Worm (Caenorhabditis elegans) whole organism, L4 larva: ENCODE results near the gene mbl-1.

Experiments used
- D1046.2 ChIP-seq: fragments of 200-800 bp; sonication (Bioruptor generic); IDR thresholded peaks from 2 replicates; pipeline ENCODE4 v1.3.6; 2022; ENCODE audit warnings: missing genetic modification characterization, missing compliant biosample characterization
- F44E2.7 ChIP-seq: fragments of 200-800 bp; sonication (Bioruptor generic); IDR thresholded peaks from 2 replicates; pipeline ENCODE4 v2.1.2; 2022; ENCODE audit warnings: missing genetic modification characterization, missing compliant biosample characterization
- T26A8.4 ChIP-seq: fragments of 200-800 bp; sonication (Bioruptor generic); IDR thresholded peaks from 2 replicates; pipeline ENCODE4 v1.3.6; 2022; ENCODE audit warnings: missing genetic modification characterization, missing compliant biosample characterization
- Y105C5A.15 ChIP-seq: fragments of 200-800 bp; sonication (Bioruptor generic); IDR thresholded peaks from 2 replicates; pipeline ENCODE4 v1.3.6; 2022; ENCODE audit warnings: missing genetic modification characterization, missing compliant biosample characterization
- Y5F2A.4 ChIP-seq: fragments of 200-800 bp; sonication (Bioruptor generic); optimal IDR thresholded peaks from 2 replicates; lab custom pipeline; 2018; ENCODE audit warnings: mild to moderate bottlenecking, missing genetic modification characterization, missing compliant biosample characterization
- Y75B8A.6 ChIP-seq: fragments of 200-800 bp; sonication (Bioruptor generic); IDR thresholded peaks from 2 replicates; pipeline ENCODE4 v1.3.6; 2022; ENCODE audit warnings: missing genetic modification reagents, missing genetic modification characterization, missing compliant biosample characterization
- ZK546.5 ChIP-seq, 2 experiments: sonication (generic microtip); optimal IDR thresholded peaks; 2 replicates each; lab custom pipeline; 2017; ENCODE audit warnings: missing biosample characterization in 2 of 2, missing genetic modification characterization in 2 of 2
- aha-1 ChIP-seq: fragments of 150-350 bp; peaks from one replicate; lab custom pipeline; 2014; ENCODE audit warnings: missing biosample characterization, missing genetic modification characterization
- ceh-20 ChIP-seq: fragments of 200-800 bp; sonication (Bioruptor generic); IDR thresholded peaks from 2 replicates; pipeline ENCODE4 v1.3.6; 2022; ENCODE audit warnings: missing genetic modification reagents, missing genetic modification characterization, missing compliant biosample characterization
- ceh-28 ChIP-seq: fragments of 150-350 bp; optimal IDR thresholded peaks from 2 replicates; lab custom pipeline; 2014; ENCODE audit warnings: missing biosample characterization, missing genetic modification reagents, missing genetic modification characterization
- ceh-62 ChIP-seq: sonication (generic microtip); optimal IDR thresholded peaks from 2 replicates; lab custom pipeline; 2017; ENCODE audit warnings: missing biosample characterization, missing genetic modification characterization
- daf-12 ChIP-seq: fragments of 150-350 bp; optimal IDR thresholded peaks from 2 replicates; lab custom pipeline; 2014; ENCODE audit warnings: missing biosample characterization, missing genetic modification reagents, missing genetic modification characterization
- dmd-6 ChIP-seq: fragments of 200-800 bp; sonication (Bioruptor generic); IDR thresholded peaks from 2 replicates; pipeline ENCODE4 v1.3.6; 2022; ENCODE audit warnings: missing genetic modification reagents, missing genetic modification characterization, missing compliant biosample characterization
- dmd-8 ChIP-seq: fragments of 200-800 bp; sonication (Bioruptor generic); IDR thresholded peaks from 2 replicates; pipeline ENCODE4 v1.3.6; 2022; ENCODE audit warnings: missing genetic modification characterization, missing compliant biosample characterization
- dmd-9 ChIP-seq: fragments of 200-800 bp; sonication (Bioruptor generic); IDR thresholded peaks from 2 replicates; pipeline ENCODE4 v1.3.6; 2022; ENCODE audit warnings: missing genetic modification reagents, missing genetic modification characterization, missing compliant biosample characterization
- duxl-1 ChIP-seq: sonication (generic microtip); optimal IDR thresholded peaks from 2 replicates; lab custom pipeline; 2016; ENCODE audit warnings: mild to moderate bottlenecking, missing genetic modification characterization, moderate library complexity, missing compliant biosample characterization; ENCODE audit not compliant: poor library complexity
- hif-1 ChIP-seq, 2 experiments: sonication (generic microtip); optimal IDR thresholded peaks; 2 replicates each; lab custom pipeline; 2016 to 2017; ENCODE audit warnings: missing compliant biosample characterization in 2 of 2, missing genetic modification characterization in 2 of 2, missing genetic modification reagents in 2 of 2, missing genotype in 2 of 2, mild to moderate bottlenecking in 1 of 2
- hlh-11 ChIP-seq: fragments of 200-800 bp; sonication (Bioruptor generic); optimal IDR thresholded peaks from 2 replicates; lab custom pipeline; 2018; ENCODE audit warnings: mild to moderate bottlenecking, missing genetic modification characterization, missing compliant biosample characterization
- hlh-30 ChIP-seq: sonication (generic microtip); optimal IDR thresholded peaks from 2 replicates; lab custom pipeline; 2017; ENCODE audit warnings: antibody characterized with exemption, mild to moderate bottlenecking, missing genetic modification characterization, missing compliant biosample characterization; ENCODE audit not compliant: insufficient read depth
- hmg-1.1 ChIP-seq: fragments of 200-800 bp; sonication (Bioruptor generic); IDR thresholded peaks from 2 replicates; pipeline ENCODE4 v1.3.6; 2022; ENCODE audit warnings: missing genetic modification reagents, missing genetic modification characterization, missing compliant biosample characterization
- jun-1 ChIP-seq: fragments of 150-350 bp; optimal IDR thresholded peaks from 2 replicates; lab custom pipeline; 2014; ENCODE audit warnings: missing biosample characterization, missing genetic modification reagents, missing genetic modification characterization
- lin-1 ChIP-seq: fragments of 200-800 bp; sonication (Bioruptor generic); IDR thresholded peaks from 2 replicates; pipeline ENCODE4 v1.3.6; 2022; ENCODE audit warnings: missing genetic modification reagents, missing genetic modification characterization, missing compliant biosample characterization
- lin-38 ChIP-seq: fragments of 200-800 bp; sonication (Bioruptor generic); IDR thresholded peaks from 2 replicates; pipeline ENCODE4 v1.3.6; 2022; ENCODE audit warnings: missing genetic modification reagents, missing genetic modification characterization, missing compliant biosample characterization
- lin-39 ChIP-seq: fragments of 150-350 bp; optimal IDR thresholded peaks from 2 replicates; lab custom pipeline; 2014; ENCODE audit warnings: missing biosample characterization, missing genetic modification reagents, missing genetic modification characterization
- madf-5 ChIP-seq, 2 experiments: fragments of 200-800 bp; sonication (Bioruptor generic); IDR thresholded peaks; 2 replicates each; pipeline ENCODE4 v1.3.6; 2022; ENCODE audit warnings: missing compliant biosample characterization in 2 of 2, missing genetic modification characterization in 2 of 2
- madf-9 ChIP-seq: fragments of 200-800 bp; sonication (Bioruptor generic); conservative IDR thresholded peaks from 2 replicates; pipeline ENCODE4 v1.3.6; 2022; ENCODE audit warnings: missing genetic modification reagents, missing genetic modification characterization, missing compliant biosample characterization
- mdt-29 ChIP-seq: fragments of 200-800 bp; sonication (Bioruptor generic); IDR thresholded peaks from 2 replicates; pipeline ENCODE4 v1.3.6; 2022; ENCODE audit warnings: missing genetic modification reagents, missing genetic modification characterization, missing compliant biosample characterization
- mep-1 ChIP-seq: fragments of 150-350 bp; sonication (generic microtip); optimal IDR thresholded peaks from 3 replicates; lab custom pipeline; 2014; ENCODE audit warnings: missing biosample characterization, missing genetic modification characterization
- mes-2 ChIP-seq: sonication (generic microtip); optimal IDR thresholded peaks from 2 replicates; lab custom pipeline; 2016; ENCODE audit warnings: missing genotype, mild to moderate bottlenecking, missing genetic modification characterization, missing compliant biosample characterization; ENCODE audit not compliant: poor library complexity, severe bottlenecking
- mxl-2 ChIP-seq: fragments of 200-800 bp; sonication (Bioruptor generic); conservative IDR thresholded peaks from 2 replicates; pipeline ENCODE4 v1.3.6; 2022; ENCODE audit warnings: missing genetic modification reagents, missing genetic modification characterization, missing compliant biosample characterization
- nhr-102 ChIP-seq: sonication (generic microtip); optimal IDR thresholded peaks from 2 replicates; lab custom pipeline; 2016; ENCODE audit warnings: mild to moderate bottlenecking, missing genetic modification characterization, moderate library complexity, missing compliant biosample characterization
- nhr-41 ChIP-seq: fragments of 200-800 bp; sonication (Bioruptor generic); IDR thresholded peaks from 2 replicates; pipeline ENCODE4 v1.3.6; 2022; ENCODE audit warnings: missing genetic modification reagents, missing genetic modification characterization, missing compliant biosample characterization
- nhr-48 ChIP-seq: sonication (generic microtip); optimal IDR thresholded peaks from 2 replicates; lab custom pipeline; 2016; ENCODE audit warnings: mild to moderate bottlenecking, missing genetic modification characterization, missing compliant biosample characterization
- pha-4 ChIP-seq, 2 experiments: fragments of 150-350 bp in 1 of 2; fragments of 200-800 bp in 1 of 2; sonication (Bioruptor generic) in 1 of 2; IDR thresholded peaks in 1 of 2; optimal IDR thresholded peaks in 1 of 2; 2 replicates each; pipeline versions ENCODE4 v1.3.6 to Lab custom; 2014 to 2022; ENCODE audit warnings: missing genetic modification characterization in 2 of 2, missing genetic modification reagents in 2 of 2, missing biosample characterization in 1 of 2, missing compliant biosample characterization in 1 of 2
- php-3 ChIP-seq: fragments of 200-800 bp; sonication (Bioruptor generic); IDR thresholded peaks from 2 replicates; pipeline ENCODE4 v1.3.6; 2022; ENCODE audit warnings: missing genetic modification reagents, missing genetic modification characterization, missing compliant biosample characterization
- pqm-1 ChIP-seq: sonication (generic microtip); optimal IDR thresholded peaks from 2 replicates; lab custom pipeline; 2017; ENCODE audit warnings: missing biosample characterization, missing genetic modification characterization
- saeg-2 ChIP-seq: fragments of 200-800 bp; sonication (Bioruptor generic); IDR thresholded peaks from 2 replicates; pipeline ENCODE4 v1.3.6; 2022; ENCODE audit warnings: missing genetic modification reagents, missing genetic modification characterization, missing compliant biosample characterization
- spr-3 ChIP-seq: fragments of 200-800 bp; sonication (Bioruptor generic); optimal IDR thresholded peaks from 2 replicates; lab custom pipeline; 2018; ENCODE audit warnings: mild to moderate bottlenecking, missing genetic modification characterization, missing compliant biosample characterization
- tag-97 ChIP-seq: fragments of 200-800 bp; sonication (Bioruptor generic); IDR thresholded peaks from 2 replicates; pipeline ENCODE4 v1.3.6; 2022; ENCODE audit warnings: missing genetic modification characterization, missing compliant biosample characterization
- unc-62 ChIP-seq, 3 experiments: fragments of 150-350 bp in 1 of 3; sonication (generic microtip); optimal IDR thresholded peaks in 2 of 3; peaks in 1 of 3; 1 replicate in 1 of 3; 2 replicates in 2 of 3; lab custom pipeline; 2014 to 2017; ENCODE audit warnings: missing biosample characterization in 3 of 3, missing genetic modification characterization in 3 of 3, missing genetic modification reagents in 3 of 3, missing genotype in 1 of 3
- vab-7 ChIP-seq: fragments of 200-800 bp; sonication (Bioruptor generic); IDR thresholded peaks from 2 replicates; pipeline ENCODE4 v1.3.6; 2022; ENCODE audit warnings: missing genetic modification reagents, missing genetic modification characterization, missing compliant biosample characterization
- zag-1 ChIP-seq: fragments of 150-350 bp; optimal IDR thresholded peaks from 2 replicates; lab custom pipeline; 2014; ENCODE audit warnings: missing biosample characterization, missing genetic modification characterization
- zfp-3 ChIP-seq: fragments of 200-800 bp; sonication (Bioruptor generic); conservative IDR thresholded peaks from 2 replicates; pipeline ENCODE4 v1.3.6; 2022; ENCODE audit warnings: missing genetic modification reagents, missing genetic modification characterization, missing compliant biosample characterization

The mbl-1 gene

ce11 chrX:16930663-16931097, 47.7 kb upstream of the mbl-1 start (continued):
- TF ChIP-seq ceh-20 (GFP tag; lab: Robert Waterston, UW) (peak; percentile 70; the same call in 1 of the 2 replicates), nhr-102 (tag; lab: Kevin White, UChicago) (peak; percentile 34), mes-2 (tag; lab: Kevin White, UChicago) (peak; percentile 80), Y105C5A.15 (GFP tag; lab: Robert Waterston, UW) (no peak), ceh-62 (tag; lab: Kevin White, UChicago) (peak; percentile 19), lin-1 (peak; percentile 86), dmd-6 (GFP tag; lab: Robert Waterston, UW) (peak; percentile 45), pha-4 (GFP tag; IDR thresholded peaks at IDR 0.05; lab: Robert Waterston, UW) (peak; percentile 70), pha-4 (tag; optimal IDR thresholded peaks at IDR 0.05; lab: Kevin White, UChicago) (peak; percentile 96), nhr-41 (GFP tag; lab: Robert Waterston, UW) (peak; percentile 76), spr-3 (GFP tag; lab: Kevin White, UChicago) (no peak), hif-1 (tag; optimal IDR thresholded peaks at IDR 0.05; lab: Kevin White, UChicago) (peak in 1 of 2 experiments; percentile 84), madf-5 (GFP tag; IDR thresholded peaks at IDR 0.05; lab: Robert Waterston, UW) (peak; percentile 71 to 88), madf-9 (peak; percentile 77), hmg-1.1 (GFP tag; lab: Robert Waterston, UW) (peak; percentile 48), ZK546.5 (tag; optimal IDR thresholded peaks at IDR 0.05; lab: Kevin White, UChicago) (peak in 1 of 2 experiments; percentile 42), lin-38 (GFP tag; lab: Robert Waterston, UW) (peak; percentile 42), tag-97 (GFP tag; lab: Robert Waterston, UW) (0 out of 2 replicates have a peak, but pooled peaks have one; percentile 67), zag-1 (no peak), php-3 (GFP tag; lab: Robert Waterston, UW) (peak; percentile 76), D1046.2 (GFP tag; lab: Robert Waterston, UW) (peak; percentile 73; the same call in 1 of the 2 replicates), pqm-1 (tag; lab: Kevin White, UChicago) (no peak)
- TF ChIP-seq, all 104 proteins: peak for 62

ce11 chrX:16931255-16932023, 47.0 kb upstream of the mbl-1 start:
- TF ChIP-seq hlh-11 (peak; percentile 1), nhr-48 (tag; lab: Kevin White, UChicago) (peak; percentile 1), madf-5 (GFP tag; IDR thresholded peaks at IDR 0.05; lab: Robert Waterston, UW) (peak; percentile 93 to 96), jun-1 (tag; lab: Kevin White, UChicago) (no peak), aha-1 (tag; lab: Kevin White, UChicago) (peak; percentile 99), pqm-1 (tag; lab: Kevin White, UChicago) (no peak), saeg-2 (no peak; the same call in 1 of the 2 replicates), T26A8.4 (GFP tag; lab: Robert Waterston, UW) (peak; percentile 84), vab-7 (GFP tag; lab: Robert Waterston, UW) (peak; percentile 84; the same call in 1 of the 2 replicates), dmd-8 (GFP tag; lab: Robert Waterston, UW) (no peak; the same call in 1 of the 2 replicates), ZK546.5 (tag; optimal IDR thresholded peaks at IDR 0.05; lab: Kevin White, UChicago) (no peak), unc-62 (GFP tag; optimal IDR thresholded peaks at IDR 0.05 in 1 of 2; lab: Kevin White, UChicago) (peak in 1 of 2 experiments; percentile 98), unc-62 (tag; optimal IDR thresholded peaks at IDR 0.05; lab: Kevin White, UChicago) (no peak), dmd-6 (GFP tag; lab: Robert Waterston, UW) (peak; percentile 40), Y75B8A.6 (GFP tag; lab: Robert Waterston, UW) (0 out of 2 replicates have a peak, but pooled peaks have one; percentile 79), zfp-3 (GFP tag; lab: Robert Waterston, UW) (peak; percentile 96), mxl-2 (GFP tag; lab: Robert Waterston, UW) (peak; percentile 68), ceh-28 (tag; lab: Kevin White, UChicago) (no peak), hlh-30 (no peak), D1046.2 (GFP tag; lab: Robert Waterston, UW) (peak; percentile 78; the same call in 1 of the 2 replicates), Y5F2A.4 (peak; percentile 56), Y105C5A.15 (GFP tag; lab: Robert Waterston, UW) (peak; percentile 90), ceh-20 (GFP tag; lab: Robert Waterston, UW) (peak; percentile 70), dmd-9 (GFP tag; lab: Robert Waterston, UW) (0 out of 2 replicates have a peak, but pooled peaks have one; percentile 37), daf-12 (tag; lab: Kevin White, UChicago) (no peak), mdt-29 (GFP tag; lab: Robert Waterston, UW) (peak; percentile 74), F44E2.7 (GFP tag; lab: Robert Waterston, UW) (no peak), mep-1 (tag; lab: Kevin White, UChicago) (peak; percentile 68), duxl-1 (tag; lab: Kevin White, UChicago) (peak; percentile 33), hif-1 (tag; optimal IDR thresholded peaks at IDR 0.05; lab: Kevin White, UChicago) (peak in 1 of 2 experiments; percentile 78), lin-39 (tag; lab: Kevin White, UChicago) (no peak), nhr-41 (GFP tag; lab: Robert Waterston, UW) (peak; percentile 51)
